Fruit fly (Drosophila melanogaster) whole organism, embryonic: Measurements from ENCODE around the gene D.
A peak's percentile ranks its signal among the peaks of the same experiment; 100 is the strongest.

ENCODE experiments used
- B-H1 ChIP-seq: fragments of 200-800 bp; sonication (Bioruptor generic); IDR thresholded peaks from 3 replicates; pipeline ENCODE4 v1.3.6; 2022; ENCODE audit warnings: missing biosample characterization, missing genetic modification characterization
- CG10209 ChIP-seq: fragments of 200-800 bp; sonication (Bioruptor generic); optimal IDR thresholded peaks from 3 replicates; lab custom pipeline; 2017; ENCODE audit warnings: missing biosample characterization, mild to moderate bottlenecking, missing genetic modification characterization, missing genetic modification reagents
- CG10366 ChIP-seq: fragments of 200-800 bp; sonication (Bioruptor generic); IDR thresholded peaks from 2 replicates; pipeline ENCODE4 v1.3.6; 2022; ENCODE audit warnings: missing biosample characterization, missing genetic modification characterization
- CG11398 ChIP-seq: fragments of 200-800 bp; sonication (Bioruptor generic); optimal IDR thresholded peaks from 2 replicates; lab custom pipeline; 2016; ENCODE audit warnings: missing biosample characterization, missing genetic modification characterization
- CG12071 ChIP-seq: fragments of 200-800 bp; sonication (Bioruptor generic); optimal IDR thresholded peaks from 3 replicates; lab custom pipeline; 2018; ENCODE audit warnings: missing biosample characterization, mild to moderate bottlenecking, missing genetic modification characterization
- CG12391 ChIP-seq: fragments of 200-800 bp; sonication (Bioruptor generic); optimal IDR thresholded peaks from 3 replicates; lab custom pipeline; 2018; ENCODE audit warnings: missing biosample characterization, mild to moderate bottlenecking, missing genetic modification characterization, moderate library complexity
- CG12744 ChIP-seq: fragments of 200-800 bp; sonication (Bioruptor generic); optimal IDR thresholded peaks from 2 replicates; lab custom pipeline; 2016; ENCODE audit warnings: missing biosample characterization, missing genetic modification characterization
- CG12769 ChIP-seq: fragments of 200-800 bp; sonication (Bioruptor generic); optimal IDR thresholded peaks from 2 replicates; lab custom pipeline; 2019; ENCODE audit warnings: missing biosample characterization, mild to moderate bottlenecking, missing genetic modification characterization, moderate library complexity
- CG13123 ChIP-seq: fragments of 200-800 bp; sonication (Bioruptor generic); optimal IDR thresholded peaks from 2 replicates; lab custom pipeline; 2016; ENCODE audit warnings: missing biosample characterization, missing genetic modification characterization
- CG14860 ChIP-seq: fragments of 200-800 bp; sonication (Bioruptor generic); IDR thresholded peaks from 3 replicates; pipeline ENCODE4 v1.3.6; 2022; ENCODE audit warnings: missing biosample characterization, missing genetic modification characterization; ENCODE audit not compliant: partially characterized antibody
- CG15073 ChIP-seq: fragments of 200-800 bp; sonication (Bioruptor generic); optimal IDR thresholded peaks from 2 replicates; lab custom pipeline; 2016; ENCODE audit warnings: missing biosample characterization, missing genetic modification characterization
- CG15479 ChIP-seq: fragments of 200-800 bp; sonication (Bioruptor generic); optimal IDR thresholded peaks from 3 replicates; lab custom pipeline; 2019; ENCODE audit warnings: missing biosample characterization, mild to moderate bottlenecking, missing genetic modification characterization, moderate library complexity
- CG1602 ChIP-seq: fragments of 200-800 bp; sonication (Bioruptor generic); optimal IDR thresholded peaks from 3 replicates; lab custom pipeline; 2016; ENCODE audit warnings: missing biosample characterization, missing genetic modification characterization
- CG1647 ChIP-seq: fragments of 200-800 bp; sonication (Bioruptor generic); optimal IDR thresholded peaks from 3 replicates; lab custom pipeline; 2016; ENCODE audit warnings: missing biosample characterization, missing genetic modification characterization
- CG17829 ChIP-seq: fragments of 200-800 bp; optimal IDR thresholded peaks from 2 replicates; lab custom pipeline; 2019; ENCODE audit warnings: missing biosample characterization, mild to moderate bottlenecking, missing genetic modification characterization, moderate library complexity
- CG18262 ChIP-seq: fragments of 200-800 bp; optimal IDR thresholded peaks from 3 replicates; lab custom pipeline; 2019; ENCODE audit warnings: missing biosample characterization, mild to moderate bottlenecking, missing genetic modification characterization, moderate library complexity
- CG18476 ChIP-seq: fragments of 200-800 bp; sonication (Bioruptor generic); optimal IDR thresholded peaks from 2 replicates; lab custom pipeline; 2016; ENCODE audit warnings: missing biosample characterization, mild to moderate bottlenecking, missing genetic modification characterization
- CG2712 ChIP-seq: fragments of 200-800 bp; optimal IDR thresholded peaks from 3 replicates; lab custom pipeline; 2019; ENCODE audit warnings: missing biosample characterization, mild to moderate bottlenecking, missing genetic modification characterization, moderate library complexity
- CG4328 ChIP-seq: fragments of 200-800 bp; sonication (Bioruptor generic); optimal IDR thresholded peaks from 3 replicates; lab custom pipeline; 2017; ENCODE audit warnings: missing biosample characterization, missing genetic modification reagents, missing genetic modification characterization
- CG5180 ChIP-seq: fragments of 200-800 bp; sonication (Bioruptor generic); optimal IDR thresholded peaks from 3 replicates; lab custom pipeline; 2017; ENCODE audit warnings: missing biosample characterization, missing genetic modification characterization, mild to moderate bottlenecking, moderate library complexity, missing genetic modification reagents
- CG6254 ChIP-seq: fragments of 200-800 bp; sonication (Bioruptor generic); optimal IDR thresholded peaks from 3 replicates; lab custom pipeline; 2017; ENCODE audit warnings: mild to moderate bottlenecking, missing biosample characterization, missing genetic modification reagents, missing genetic modification characterization
- CG6654 ChIP-seq: fragments of 200-800 bp; sonication (Bioruptor generic); optimal IDR thresholded peaks from 2 replicates; lab custom pipeline; 2017; ENCODE audit warnings: missing biosample characterization, mild to moderate bottlenecking, missing genetic modification characterization
- CG8281 ChIP-seq: fragments of 200-800 bp; sonication (Bioruptor generic); optimal IDR thresholded peaks from 2 replicates; lab custom pipeline; 2018; ENCODE audit warnings: missing biosample characterization, mild to moderate bottlenecking, missing genetic modification characterization, moderate library complexity
- CG8924 ChIP-seq: fragments of 200-800 bp; optimal IDR thresholded peaks from 3 replicates; lab custom pipeline; 2019; ENCODE audit warnings: missing biosample characterization, mild to moderate bottlenecking, missing genetic modification characterization, moderate library complexity
- Dip2 ChIP-seq: fragments of 200-800 bp; sonication (Bioruptor generic); IDR thresholded peaks from 2 replicates; pipeline ENCODE4 v1.3.6; 2022; ENCODE audit warnings: missing biosample characterization, missing genetic modification characterization
- Doc3 ChIP-seq: fragments of 200-800 bp; sonication (Bioruptor generic); IDR thresholded peaks from 3 replicates; pipeline ENCODE4 v1.3.6; 2022; ENCODE audit warnings: missing biosample characterization, missing genetic modification characterization; ENCODE audit not compliant: partially characterized antibody
- Hr51 ChIP-seq, 2 experiments: fragments of 200-800 bp; sonication (Bioruptor generic); optimal IDR thresholded peaks; 2 replicates in 1 of 2; 3 replicates in 1 of 2; lab custom pipeline; 2016 to 2018; ENCODE audit warnings: missing biosample characterization in 2 of 2, missing genetic modification characterization in 2 of 2, mild to moderate bottlenecking in 1 of 2, moderate library complexity in 1 of 2
- PHDP ChIP-seq: fragments of 200-800 bp; sonication (Bioruptor generic); optimal IDR thresholded peaks from 3 replicates; lab custom pipeline; 2018; ENCODE audit warnings: missing biosample characterization, mild to moderate bottlenecking, missing genetic modification characterization, moderate library complexity
- Six4 ChIP-seq: fragments of 200-800 bp; sonication (Bioruptor generic); optimal IDR thresholded peaks from 2 replicates; lab custom pipeline; 2016; ENCODE audit warnings: missing biosample characterization, missing genetic modification characterization
- Sry-δ ChIP-seq: fragments of 200-800 bp; sonication (Bioruptor generic); optimal IDR thresholded peaks from 2 replicates; lab custom pipeline; 2016; ENCODE audit warnings: missing biosample characterization, missing genetic modification characterization
- TFAM ChIP-seq: fragments of 200-800 bp; sonication (Bioruptor generic); optimal IDR thresholded peaks from 2 replicates; lab custom pipeline; 2017; ENCODE audit warnings: missing biosample characterization, missing genetic modification characterization, inconsistent platforms
- Tbp ChIP-seq: fragments of >200 bp; optimal IDR thresholded peaks from 2 replicates; lab custom pipeline; 2018; ENCODE audit warnings: missing biosample characterization, missing genetic modification characterization
- Xbp1 ChIP-seq: fragments of 200-800 bp; sonication (Bioruptor generic); optimal IDR thresholded peaks from 3 replicates; lab custom pipeline; 2016; ENCODE audit warnings: missing biosample characterization, mild to moderate bottlenecking, missing genetic modification characterization
- abd-A ChIP-seq: fragments of 200-800 bp; sonication (Bioruptor generic); optimal IDR thresholded peaks from 3 replicates; lab custom pipeline; 2019; ENCODE audit warnings: missing biosample characterization, mild to moderate bottlenecking, missing genetic modification characterization, moderate library complexity
- ara ChIP-seq: fragments of 200-800 bp; sonication (Bioruptor generic); IDR thresholded peaks from 2 replicates; pipeline ENCODE4 v1.3.6; 2022; ENCODE audit warnings: missing biosample characterization, missing genetic modification characterization
- bsh ChIP-seq, 2 experiments: fragments of 200-800 bp; sonication (Bioruptor generic); optimal IDR thresholded peaks; 2 replicates each; lab custom pipeline; 2017 to 2018; ENCODE audit warnings: mild to moderate bottlenecking in 2 of 2, missing biosample characterization in 2 of 2, missing genetic modification characterization in 2 of 2, moderate library complexity in 1 of 2
- cg ChIP-seq: fragments of 200-800 bp; sonication (Bioruptor generic); optimal IDR thresholded peaks from 3 replicates; lab custom pipeline; 2019; ENCODE audit warnings: missing biosample characterization, mild to moderate bottlenecking, missing genetic modification characterization, moderate library complexity
- eyg ChIP-seq: fragments of 200-800 bp; sonication (Bioruptor generic); optimal IDR thresholded peaks from 3 replicates; lab custom pipeline; 2016; ENCODE audit warnings: missing biosample characterization, missing genetic modification characterization
- ftz-f1 ChIP-seq: fragments of 200-800 bp; sonication (Bioruptor generic); optimal IDR thresholded peaks from 2 replicates; lab custom pipeline; 2016; ENCODE audit warnings: missing biosample characterization, missing genetic modification characterization
- gem ChIP-seq: fragments of 200-800 bp; sonication (Bioruptor generic); optimal IDR thresholded peaks from 2 replicates; lab custom pipeline; 2019; ENCODE audit warnings: missing biosample characterization, mild to moderate bottlenecking, missing genetic modification characterization, moderate library complexity
- gfzf ChIP-seq: fragments of 200-800 bp; sonication (Bioruptor generic); optimal IDR thresholded peaks from 2 replicates; lab custom pipeline; 2016; ENCODE audit warnings: missing biosample characterization, mild to moderate bottlenecking, missing genetic modification characterization, moderate library complexity
- grau ChIP-seq: fragments of 200-800 bp; optimal IDR thresholded peaks from 3 replicates; lab custom pipeline; 2019; ENCODE audit warnings: missing biosample characterization, mild to moderate bottlenecking, missing genetic modification characterization, moderate library complexity
- kah ChIP-seq: fragments of 200-800 bp; sonication (Bioruptor generic); optimal IDR thresholded peaks from 2 replicates; lab custom pipeline; 2018; ENCODE audit warnings: missing biosample characterization, mild to moderate bottlenecking, missing genetic modification characterization
- ken ChIP-seq: fragments of 200-800 bp; sonication (Bioruptor generic); IDR thresholded peaks from 3 replicates; pipeline ENCODE4 v1.3.6; 2022; ENCODE audit warnings: missing biosample characterization, missing genetic modification characterization
- klu ChIP-seq: fragments of 200-800 bp; sonication (Bioruptor generic); IDR thresholded peaks from 2 replicates; pipeline ENCODE4 v1.3.6; 2022; ENCODE audit warnings: missing biosample characterization, missing genetic modification characterization
- nerfin-1 ChIP-seq: fragments of 200-800 bp; sonication (Bioruptor generic); optimal IDR thresholded peaks from 3 replicates; lab custom pipeline; 2019; ENCODE audit warnings: missing biosample characterization, mild to moderate bottlenecking, missing genetic modification characterization, moderate library complexity
- otp ChIP-seq: fragments of 200-800 bp; sonication (Bioruptor generic); IDR thresholded peaks from 3 replicates; pipeline ENCODE4, ENCODE4 v1.3.6; 2022; ENCODE audit warnings: missing biosample characterization, missing genetic modification characterization
- p53 ChIP-seq: fragments of 200-800 bp; sonication (Bioruptor generic); optimal IDR thresholded peaks from 2 replicates; lab custom pipeline; 2016; ENCODE audit warnings: missing biosample characterization, missing genetic modification characterization
- tap ChIP-seq: fragments of 200-800 bp; optimal IDR thresholded peaks from 3 replicates; lab custom pipeline; 2019; ENCODE audit warnings: missing biosample characterization, mild to moderate bottlenecking, missing genetic modification characterization, moderate library complexity
- tgo ChIP-seq: fragments of 200-800 bp; sonication (Bioruptor generic); IDR thresholded peaks from 3 replicates; pipeline ENCODE4 v1.3.6; 2022; ENCODE audit warnings: missing biosample characterization, missing genetic modification characterization
- usp ChIP-seq: fragments of >200 bp; optimal IDR thresholded peaks from 2 replicates; lab custom pipeline; 2017; ENCODE audit warnings: missing biosample characterization, missing genetic modification characterization

Gene D

DNA sequence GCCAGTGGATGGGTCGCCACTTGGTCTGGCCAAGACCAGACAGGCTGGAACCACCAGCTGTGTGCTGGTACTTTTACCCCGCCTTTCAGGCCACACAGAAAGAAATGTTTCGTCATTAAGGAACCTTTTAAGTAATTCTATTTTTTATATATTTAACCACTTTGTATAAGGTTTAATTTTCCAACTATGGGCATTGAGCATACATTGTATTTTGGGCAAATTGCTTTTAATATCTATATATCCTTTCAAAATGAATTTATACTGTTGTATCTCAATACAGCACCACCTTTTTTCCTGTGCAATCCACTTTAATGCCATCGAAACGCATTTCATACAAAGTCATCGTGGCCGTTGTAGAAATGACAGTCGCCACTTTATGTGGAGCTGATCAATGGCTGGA is 32.0 kb downstream of the D start (continued):
- TF ChIP-seq grau (tag; lab: Kevin White, UChicago) (no peak), CG18476 (GFP tag; lab: Kevin White, UChicago) (no peak), Dip2 (GFP tag; lab: Robert Waterston, UW) (no peak), TFAM (no peak), CG12391 (peak; percentile 21), CG15479 (GFP tag; lab: Kevin White, UChicago) (no peak), CG6654 (no peak), ara (GFP tag; lab: Robert Waterston, UW) (no peak), CG11398 (GFP tag; lab: Kevin White, UChicago) (no peak), CG1647 (GFP tag; lab: Kevin White, UChicago) (no peak), CG13123 (GFP tag; lab: Kevin White, UChicago) (no peak), kah (GFP tag; lab: Kevin White, UChicago) (no peak), CG12769 (tag; lab: Kevin White, UChicago) (no peak), cg (GFP tag; lab: Kevin White, UChicago) (no peak), Sry-δ (GFP tag; lab: Kevin White, UChicago) (no peak), CG1602 (no peak), CG5180 (GFP tag; lab: Kevin White, UChicago) (no peak), usp (GFP tag; lab: Kevin White, UChicago) (no peak), CG10209 (GFP tag; lab: Kevin White, UChicago) (no peak), klu (GFP tag; lab: Robert Waterston, UW) (no peak), CG6254 (GFP tag; lab: Kevin White, UChicago) (peak; percentile 49), abd-A (tag; lab: Kevin White, UChicago) (no peak), CG17829 (tag; lab: Kevin White, UChicago) (peak; percentile 8), CG8924 (tag; lab: Kevin White, UChicago) (peak; percentile 3), Six4 (GFP tag; lab: Kevin White, UChicago) (no peak), CG12744 (GFP tag; lab: Kevin White, UChicago) (no peak), CG10366 (no peak), CG4328 (GFP tag; lab: Kevin White, UChicago) (no peak), CG2712 (tag; lab: Kevin White, UChicago) (peak; percentile 58), Hr51 (GFP tag; optimal IDR thresholded peaks at IDR 0.05; lab: Kevin White, UChicago) (no peak), ftz-f1 (GFP tag; lab: Kevin White, UChicago) (no peak), CG14860 (GFP tag; lab: Robert Waterston, UW) (no peak), ken (GFP tag; lab: Robert Waterston, UW) (no peak), B-H1 (GFP tag; lab: Robert Waterston, UW) (no peak), tgo (GFP tag; lab: Robert Waterston, UW) (no peak), nerfin-1 (tag; lab: Kevin White, UChicago) (no peak), p53 (no peak), gfzf (no peak), tap (tag; lab: Kevin White, UChicago) (no peak), otp (no peak), eyg (no peak), Doc3 (no peak), gem (peak; percentile 50), CG8281 (tag; lab: Kevin White, UChicago) (no peak), PHDP (tag; lab: Kevin White, UChicago) (no peak), Tbp (GFP tag; lab: Kevin White, UChicago) (no peak), Xbp1 (GFP tag; lab: Kevin White, UChicago) (peak; percentile 3), bsh (GFP tag; optimal IDR thresholded peaks at IDR 0.05; lab: Kevin White, UChicago) (peak in 1 of 2 experiments; percentile 59), CG15073 (no peak), CG12071 (GFP tag; lab: Kevin White, UChicago) (no peak), CG18262 (tag; lab: Kevin White, UChicago) (peak; percentile 62)
